Worm (Caenorhabditis elegans): ENCODE measurements around the gene cyd-1.

ce11 chrII:12942496-12942895 is 37.9 kb upstream of the cyd-1 start:
- TF ChIP-seq let-607 (tag; optimal IDR thresholded peaks at IDR 0.05) (no peak), nfya-1 (tag; optimal IDR thresholded peaks at IDR 0.05; ENCODE audit: borderline replicate concordance, insufficient read depth) (no peak), fkh-3 (tag; optimal IDR thresholded peaks at IDR 0.05) (no peak), athp-1 (tag; optimal IDR thresholded peaks at IDR 0.05) (no peak), madf-6 (GFP tag; IDR thresholded peaks at IDR 0.05) (no peak), efl-1 (GFP tag; optimal IDR thresholded peaks at IDR 0.05) (no peak)

Measured in whole organism, young adult.